Fruit fly (Drosophila melanogaster): ENCODE measurements around the gene Shawl.
A peak's percentile ranks its signal among the peaks of the same experiment; 100 is the strongest.

Shawl gene

dm6 chr2L:9449257-9449972 lies 34.5 kb upstream of the Shawl start (continued):
- TF ChIP-seq CG8765 (GFP tag; IDR thresholded peaks at IDR 0.05) (peak; percentile 95), CG6654 (GFP tag; optimal IDR thresholded peaks at IDR 0.05) (peak; percentile 85), BEAF-32 (GFP tag; optimal IDR thresholded peaks at IDR 0.05) (peak; percentile 29), grau (tag; optimal IDR thresholded peaks at IDR 0.05) (peak; percentile 95), inv (GFP tag; IDR thresholded peaks at IDR 0.05; ENCODE audit: partially characterized antibody) (no peak), fd64A (GFP tag; optimal IDR thresholded peaks at IDR 0.05) (peak; percentile 83), jing (GFP tag; optimal IDR thresholded peaks at IDR 0.05) (peak; percentile 96), gfzf (GFP tag; optimal IDR thresholded peaks at IDR 0.05) (no peak), CG13287 (GFP tag; IDR thresholded peaks at IDR 0.05; ENCODE audit: partially characterized antibody) (peak; percentile 35; the same call in 1 of the 2 replicates), CG15073 (GFP tag; optimal IDR thresholded peaks at IDR 0.05) (peak; percentile 56), CG3838 (GFP tag; optimal IDR thresholded peaks at IDR 0.05) (peak; percentile 75), CG6791 (GFP tag; IDR thresholded peaks at IDR 0.05; ENCODE audit: partially characterized antibody) (peak; percentile 54; the same call in 1 of the 3 replicates), z (GFP tag; IDR thresholded peaks at IDR 0.05) (peak; percentile 95), CG3407 (GFP tag; optimal IDR thresholded peaks at IDR 0.05) (peak; percentile 85), CG42726 (GFP tag; IDR thresholded peaks at IDR 0.05; ENCODE audit: partially characterized antibody) (peak; percentile 64; the same call in 1 of the 2 replicates), gce (GFP tag; IDR thresholded peaks at IDR 0.05) (peak; percentile 78), Gug (GFP tag; IDR thresholded peaks at IDR 0.05) (peak; percentile 92), Atf3 (GFP tag; optimal IDR thresholded peaks at IDR 0.05) (peak; percentile 93), repo (GFP tag; optimal IDR thresholded peaks at IDR 0.05) (peak; percentile 77), unpg (GFP tag; optimal IDR thresholded peaks at IDR 0.05) (peak; percentile 91), peb (GFP tag; IDR thresholded peaks at IDR 0.05) (peak; percentile 94), CG4707 (GFP tag; optimal IDR thresholded peaks at IDR 0.05) (peak; percentile 94), CG18476 (GFP tag; optimal IDR thresholded peaks at IDR 0.05) (peak; percentile 83), CG10147 (GFP tag; optimal IDR thresholded peaks at IDR 0.05) (peak; percentile 91), bsh (GFP tag; optimal IDR thresholded peaks at IDR 0.05) (peak; percentile 89 to 94), sens-2 (GFP tag; IDR thresholded peaks at IDR 0.05) (peak; percentile 90), CG12236 (GFP tag; optimal IDR thresholded peaks at IDR 0.05) (peak; percentile 72), Antp (GFP tag; optimal IDR thresholded peaks at IDR 0.05) (peak; percentile 82), lilli (GFP tag; optimal IDR thresholded peaks at IDR 0.05) (peak; percentile 90), fd102C (GFP tag; optimal IDR thresholded peaks at IDR 0.05) (peak; percentile 96), CG11504 (tag; optimal IDR thresholded peaks at IDR 0.05) (peak; percentile 88), ems (GFP tag; optimal IDR thresholded peaks at IDR 0.05) (peak; percentile 88), CG34422 (GFP tag; IDR thresholded peaks at IDR 0.05) (peak; percentile 95), bbx (GFP tag; IDR thresholded peaks at IDR 0.05; ENCODE audit: partially characterized antibody) (peak; percentile 51), eyg (GFP tag; optimal IDR thresholded peaks at IDR 0.05) (peak; percentile 53), Oli (tag; optimal IDR thresholded peaks at IDR 0.05) (peak; percentile 96), Ravus (GFP tag; IDR thresholded peaks at IDR 0.05) (peak; percentile 52), Hmr (GFP tag; optimal IDR thresholded peaks at IDR 0.05) (peak; percentile 96), Atf-2 (GFP tag; optimal IDR thresholded peaks at IDR 0.05) (peak; percentile 90), CG9876 (GFP tag; optimal IDR thresholded peaks at IDR 0.05) (peak; percentile 80), ham (GFP tag; IDR thresholded peaks at IDR 0.05) (peak; percentile 83), ash1 (GFP tag; optimal IDR thresholded peaks at IDR 0.05) (no peak), ewg (GFP tag; optimal IDR thresholded peaks at IDR 0.05) (peak; percentile 93), bigmax (GFP tag; optimal IDR thresholded peaks at IDR 0.05) (no peak), gcm2 (GFP tag; optimal IDR thresholded peaks at IDR 0.05) (peak; percentile 92), cas (GFP tag; IDR thresholded peaks at IDR 0.05) (peak; percentile 82), CG14710 (tag; optimal IDR thresholded peaks at IDR 0.05) (peak; percentile 95), CG10431 (GFP tag; optimal IDR thresholded peaks at IDR 0.05) (peak; percentile 87)
